Worm (Caenorhabditis elegans): ENCODE data around the gene ztf-1.

The ztf-1 gene

ce11 chrIII:8767889-8768361 is 24.2 kb downstream of the ztf-1 start, which contains the start of gene mtss-1 (continued):
- no peak for TF ChIP-seq nhr-77 (tag; optimal IDR thresholded peaks at IDR 0.05)
- TF ChIP-seq grh-1 (GFP tag; IDR thresholded peaks at IDR 0.05), result peak; percentile 68
- no peak for TF ChIP-seq mab-9 (GFP tag; IDR thresholded peaks at IDR 0.05)
- TF ChIP-seq fkh-8 (tag; optimal IDR thresholded peaks at IDR 0.05), result peak; percentile 18
- no peak for TF ChIP-seq jun-1 (tag; optimal IDR thresholded peaks at IDR 0.05)
- peak; percentile 11 to 59 (median 56) for TF ChIP-seq dpl-1 (GFP tag; optimal IDR thresholded peaks at IDR 0.05)
- no peak for TF ChIP-seq ceh-63 (GFP tag; optimal IDR thresholded peaks at IDR 0.05)
- TF ChIP-seq ces-1 (GFP tag; optimal IDR thresholded peaks at IDR 0.05), result no peak
- peak; percentile 34 for TF ChIP-seq C04F5.9 (tag; optimal IDR thresholded peaks at IDR 0.05)
- peak; percentile 64 for TF ChIP-seq skn-1 (tag; optimal IDR thresholded peaks at IDR 0.05)
- no peak for TF ChIP-seq elt-2 (tag; optimal IDR thresholded peaks at IDR 0.05)
- peak; percentile 62 for TF ChIP-seq nhr-20 (tag; optimal IDR thresholded peaks at IDR 0.05)
- TF ChIP-seq alr-1 (tag; optimal IDR thresholded peaks at IDR 0.05; ENCODE audit: borderline replicate concordance), result no peak
- no peak for TF ChIP-seq ztf-4 (tag; optimal IDR thresholded peaks at IDR 0.05)
- no peak for TF ChIP-seq ets-5 (GFP tag; IDR thresholded peaks at IDR 0.05)
- peak in 1 of 2 experiments; percentile 2 for TF ChIP-seq mdl-1 (tag; optimal IDR thresholded peaks at IDR 0.05)
- TF ChIP-seq ceh-88 (GFP tag; IDR thresholded peaks at IDR 0.05), result no peak
- TF ChIP-seq aha-1 (tag; optimal IDR thresholded peaks at IDR 0.05), result no peak
- no peak for TF ChIP-seq Y116A8C.19 (tag; optimal IDR thresholded peaks at IDR 0.05; ENCODE audit: borderline replicate concordance)
- peak; percentile 3 for TF ChIP-seq lin-13 (GFP tag; optimal IDR thresholded peaks at IDR 0.05)
- no peak for TF ChIP-seq sox-4 (tag; optimal IDR thresholded peaks at IDR 0.05)
- TF ChIP-seq mep-1 (tag; optimal IDR thresholded peaks at IDR 0.05), result peak; percentile 32
- peak; percentile 78 for TF ChIP-seq rnt-1 (tag; optimal IDR thresholded peaks at IDR 0.05)
- TF ChIP-seq snu-23 (GFP tag; optimal IDR thresholded peaks at IDR 0.05), result peak; percentile 60
- no peak for TF ChIP-seq nhr-237 (tag; optimal IDR thresholded peaks at IDR 0.05)
- no peak for TF ChIP-seq sptf-1 (tag; optimal IDR thresholded peaks at IDR 0.05)
- TF ChIP-seq nhr-90 (tag; optimal IDR thresholded peaks at IDR 0.05; ENCODE audit: poor library complexity), result peak; percentile 62
- TF ChIP-seq unc-130 (tag; optimal IDR thresholded peaks at IDR 0.05), result peak; percentile 59
- peak; percentile 13 for TF ChIP-seq blmp-1 (tag; optimal IDR thresholded peaks at IDR 0.05)
- TF ChIP-seq fos-1 (tag; optimal IDR thresholded peaks at IDR 0.05), result no peak
- no peak for TF ChIP-seq unc-98 (GFP tag; IDR thresholded peaks at IDR 0.05)
- no peak for TF ChIP-seq egl-27 (tag; optimal IDR thresholded peaks at IDR 0.05)
- TF ChIP-seq sup-37 (GFP tag; optimal IDR thresholded peaks at IDR 0.05), result no peak
- peak; percentile 15 for TF ChIP-seq lin-15B (tag; optimal IDR thresholded peaks at IDR 0.05)
- no peak for TF ChIP-seq ceh-90 (tag; optimal IDR thresholded peaks at IDR 0.05)
- TF ChIP-seq lin-14 (GFP tag; optimal IDR thresholded peaks at IDR 0.05), result peak; percentile 50
- TF ChIP-seq tlp-1 (tag; optimal IDR thresholded peaks at IDR 0.05), result no peak
- no peak for TF ChIP-seq nhr-11 (tag; optimal IDR thresholded peaks at IDR 0.05)
- peak; percentile 69 for TF ChIP-seq nhr-71 (tag; optimal IDR thresholded peaks at IDR 0.05)
- peak; percentile 70 for TF ChIP-seq nhr-47 (tag; optimal IDR thresholded peaks at IDR 0.05)
- peak; percentile 4 to 47 (median 44) for TF ChIP-seq ceh-82 (tag; optimal IDR thresholded peaks at IDR 0.05)
- no peak for TF ChIP-seq nhr-76 (tag; optimal IDR thresholded peaks at IDR 0.05)
- TF ChIP-seq pax-3 (tag; optimal IDR thresholded peaks at IDR 0.05), result no peak
- TF ChIP-seq C16A3.4 (tag; optimal IDR thresholded peaks at IDR 0.05), result peak; percentile 37
- no peak for TF ChIP-seq lin-39 (tag; optimal IDR thresholded peaks at IDR 0.05)
